Fruit fly (Drosophila melanogaster) whole organism, embryonic: ENCODE results near the gene Syx13.

Experiments used
- ATbp ChIP-seq: fragments of 200-800 bp; sonication (Bioruptor generic); optimal IDR thresholded peaks from 2 replicates; lab custom pipeline; 2017; ENCODE audit warnings: missing biosample characterization, mild to moderate bottlenecking, missing genetic modification characterization, missing genetic modification reagents
- Ada2b ChIP-seq: fragments of 200-800 bp; sonication (Bioruptor generic); IDR thresholded peaks from 2 replicates; pipeline ENCODE4 v1.3.6; 2022; ENCODE audit warnings: missing biosample characterization, missing genetic modification characterization
- CG10267 ChIP-seq: fragments of 200-800 bp; sonication (Bioruptor generic); optimal IDR thresholded peaks from 2 replicates; lab custom pipeline; 2018; ENCODE audit warnings: missing biosample characterization, mild to moderate bottlenecking, missing genetic modification characterization, moderate library complexity
- CG12769 ChIP-seq: fragments of 200-800 bp; sonication (Bioruptor generic); optimal IDR thresholded peaks from 2 replicates; lab custom pipeline; 2019; ENCODE audit warnings: missing biosample characterization, mild to moderate bottlenecking, missing genetic modification characterization, moderate library complexity
- CG13287 ChIP-seq: fragments of 200-800 bp; sonication (Bioruptor generic); IDR thresholded peaks from 2 replicates; pipeline ENCODE4 v1.3.6; 2022; ENCODE audit warnings: missing biosample characterization, missing genetic modification characterization; ENCODE audit not compliant: partially characterized antibody
- CG13775 ChIP-seq: fragments of 200-800 bp; sonication (Bioruptor generic); optimal IDR thresholded peaks from 3 replicates; lab custom pipeline; 2017; ENCODE audit warnings: missing biosample characterization, mild to moderate bottlenecking, missing genetic modification characterization
- CG14441 ChIP-seq: fragments of 200-800 bp; sonication (Bioruptor generic); IDR thresholded peaks from 2 replicates; pipeline ENCODE4 v1.3.6; 2022; ENCODE audit warnings: missing biosample characterization, missing genetic modification characterization
- CG14710 ChIP-seq: fragments of 200-800 bp; sonication (Bioruptor generic); optimal IDR thresholded peaks from 3 replicates; lab custom pipeline; 2019; ENCODE audit warnings: missing biosample characterization, mild to moderate bottlenecking, missing genetic modification characterization, moderate library complexity
- CG16779 ChIP-seq: fragments of 200-800 bp; sonication (Bioruptor generic); IDR thresholded peaks from 2 replicates; pipeline ENCODE4 v1.3.6; 2022; ENCODE audit warnings: missing biosample characterization, missing genetic modification characterization
- CG16813 ChIP-seq: fragments of 200-800 bp; sonication (Bioruptor generic); IDR thresholded peaks from 3 replicates; pipeline ENCODE4 v1.3.6; 2022; ENCODE audit warnings: missing biosample characterization, missing genetic modification characterization; ENCODE audit not compliant: partially characterized antibody
- CG17829 ChIP-seq: fragments of 200-800 bp; optimal IDR thresholded peaks from 2 replicates; lab custom pipeline; 2019; ENCODE audit warnings: missing biosample characterization, mild to moderate bottlenecking, missing genetic modification characterization, moderate library complexity
- CG18599 ChIP-seq: fragments of 200-800 bp; sonication (Bioruptor generic); optimal IDR thresholded peaks from 3 replicates; lab custom pipeline; 2017; ENCODE audit warnings: missing biosample characterization, missing genetic modification characterization, mild to moderate bottlenecking, moderate library complexity, missing genetic modification reagents
- CG2875 ChIP-seq: fragments of 200-800 bp; sonication (Bioruptor generic); optimal IDR thresholded peaks from 2 replicates; lab custom pipeline; 2017; ENCODE audit warnings: missing biosample characterization, mild to moderate bottlenecking, missing genetic modification characterization, missing genetic modification reagents
- CG32767 ChIP-seq: fragments of 200-800 bp; sonication (Bioruptor generic); IDR thresholded peaks from 2 replicates; pipeline ENCODE4 v1.3.6; 2022; ENCODE audit warnings: missing biosample characterization, missing genetic modification characterization
- CG4282 ChIP-seq: fragments of 200-800 bp; sonication (Bioruptor generic); optimal IDR thresholded peaks from 2 replicates; lab custom pipeline; 2016; ENCODE audit warnings: missing biosample characterization, missing genetic modification characterization
- CG4328 ChIP-seq: fragments of 200-800 bp; sonication (Bioruptor generic); optimal IDR thresholded peaks from 3 replicates; lab custom pipeline; 2017; ENCODE audit warnings: missing biosample characterization, missing genetic modification reagents, missing genetic modification characterization
- CG4424 ChIP-seq: fragments of 200-800 bp; sonication (Bioruptor generic); optimal IDR thresholded peaks from 3 replicates; lab custom pipeline; 2016; ENCODE audit warnings: missing biosample characterization, missing genetic modification characterization
- CG4707 ChIP-seq: fragments of 200-800 bp; sonication (Bioruptor generic); optimal IDR thresholded peaks from 2 replicates; lab custom pipeline; 2018; ENCODE audit warnings: missing biosample characterization, mild to moderate bottlenecking, missing genetic modification characterization, moderate library complexity
- CG7745 ChIP-seq: fragments of 200-800 bp; sonication (Bioruptor generic); optimal IDR thresholded peaks from 2 replicates; lab custom pipeline; 2018; ENCODE audit warnings: missing biosample characterization, mild to moderate bottlenecking, missing genetic modification characterization, moderate library complexity
- CG8924 ChIP-seq: fragments of 200-800 bp; optimal IDR thresholded peaks from 3 replicates; lab custom pipeline; 2019; ENCODE audit warnings: missing biosample characterization, mild to moderate bottlenecking, missing genetic modification characterization, moderate library complexity
- CG9727 ChIP-seq: fragments of 200-800 bp; sonication (Bioruptor generic); optimal IDR thresholded peaks from 3 replicates; lab custom pipeline; 2017; ENCODE audit warnings: missing biosample characterization, mild to moderate bottlenecking, missing genetic modification characterization
- D ChIP-seq, 2 experiments: fragments of 200-800 bp in 1 of 2; fragments of >200 bp in 1 of 2; sonication (Bioruptor generic) in 1 of 2; optimal IDR thresholded peaks; 2 replicates in 1 of 2; 3 replicates in 1 of 2; lab custom pipeline; 2017; ENCODE audit warnings: mild to moderate bottlenecking in 1 of 2, missing biosample characterization in 1 of 2, missing genetic modification characterization in 1 of 2, missing genetic modification reagents in 1 of 2
- Dp ChIP-seq: fragments of 200-800 bp; sonication (Bioruptor generic); optimal IDR thresholded peaks from 2 replicates; lab custom pipeline; 2018; ENCODE audit warnings: missing biosample characterization, mild to moderate bottlenecking, missing genetic modification characterization, moderate library complexity
- E2f2 ChIP-seq: fragments of 200-800 bp; sonication (Bioruptor generic); IDR thresholded peaks from 2 replicates; pipeline ENCODE4 v1.3.6; 2022; ENCODE audit warnings: missing biosample characterization, missing genetic modification characterization
- Hmx ChIP-seq: fragments of 200-800 bp; sonication (Bioruptor generic); optimal IDR thresholded peaks from 2 replicates; lab custom pipeline; 2016; ENCODE audit warnings: missing biosample characterization, missing genetic modification characterization
- Kr ChIP-seq: fragments of 200-800 bp; sonication (Bioruptor generic); optimal IDR thresholded peaks from 2 replicates; lab custom pipeline; 2017; ENCODE audit warnings: missing biosample characterization, mild to moderate bottlenecking, missing genetic modification characterization
- Lhr ChIP-seq: fragments of 200-800 bp; sonication (Bioruptor generic); optimal IDR thresholded peaks from 3 replicates; lab custom pipeline; 2017; ENCODE audit warnings: mild to moderate bottlenecking, missing biosample characterization, missing genetic modification reagents, missing genetic modification characterization
- MBD-R2 ChIP-seq: fragments of 200-800 bp; sonication (Bioruptor generic); IDR thresholded peaks from 2 replicates; pipeline ENCODE4 v1.3.6; 2022; ENCODE audit warnings: missing biosample characterization, missing genetic modification characterization
- Sry-δ ChIP-seq: fragments of 200-800 bp; sonication (Bioruptor generic); optimal IDR thresholded peaks from 2 replicates; lab custom pipeline; 2016; ENCODE audit warnings: missing biosample characterization, missing genetic modification characterization
- bab2 ChIP-seq: fragments of 200-800 bp; sonication (Bioruptor generic); optimal IDR thresholded peaks from 2 replicates; lab custom pipeline; 2016; ENCODE audit warnings: missing biosample characterization, missing genetic modification characterization
- bbx ChIP-seq: fragments of 200-800 bp; sonication (Bioruptor generic); IDR thresholded peaks from 2 replicates; pipeline ENCODE4 v1.3.6; 2022; ENCODE audit warnings: missing biosample characterization, missing genetic modification characterization; ENCODE audit not compliant: partially characterized antibody
- chm ChIP-seq: fragments of 200-800 bp; sonication (Bioruptor generic); IDR thresholded peaks from 2 replicates; pipeline ENCODE4 v1.3.6; 2022; ENCODE audit warnings: missing biosample characterization, missing genetic modification characterization
- crol ChIP-seq: fragments of 200-800 bp; sonication (Bioruptor generic); IDR thresholded peaks from 2 replicates; pipeline ENCODE4 v1.3.6; 2022; ENCODE audit warnings: missing biosample characterization, missing genetic modification characterization
- dm ChIP-seq: fragments of 200-800 bp; sonication (Bioruptor generic); optimal IDR thresholded peaks from 3 replicates; lab custom pipeline; 2016; ENCODE audit warnings: missing biosample characterization, missing genetic modification characterization
- eve ChIP-seq, 2 experiments: fragments of >200 bp; optimal IDR thresholded peaks; 2 replicates each; lab custom pipeline; 2017; ENCODE audit warnings: missing biosample characterization in 2 of 2, missing genetic modification characterization in 2 of 2
- fd64A ChIP-seq: fragments of 200-800 bp; sonication (Bioruptor generic); optimal IDR thresholded peaks from 3 replicates; lab custom pipeline; 2018; ENCODE audit warnings: missing biosample characterization, mild to moderate bottlenecking, missing genetic modification characterization
- gem ChIP-seq: fragments of 200-800 bp; sonication (Bioruptor generic); optimal IDR thresholded peaks from 2 replicates; lab custom pipeline; 2019; ENCODE audit warnings: missing biosample characterization, mild to moderate bottlenecking, missing genetic modification characterization, moderate library complexity
- grau ChIP-seq: fragments of 200-800 bp; optimal IDR thresholded peaks from 3 replicates; lab custom pipeline; 2019; ENCODE audit warnings: missing biosample characterization, mild to moderate bottlenecking, missing genetic modification characterization, moderate library complexity
- gsb-n ChIP-seq: fragments of 200-800 bp; sonication (Bioruptor generic); optimal IDR thresholded peaks from 3 replicates; lab custom pipeline; 2018; ENCODE audit warnings: missing biosample characterization, mild to moderate bottlenecking, missing genetic modification characterization
- inv ChIP-seq: fragments of 200-800 bp; sonication (Bioruptor generic); IDR thresholded peaks from 2 replicates; pipeline ENCODE4 v1.3.6; 2022; ENCODE audit warnings: missing biosample characterization, missing genetic modification characterization; ENCODE audit not compliant: partially characterized antibody
- nmo ChIP-seq: fragments of 200-800 bp; sonication (Bioruptor generic); optimal IDR thresholded peaks from 2 replicates; lab custom pipeline; 2018; ENCODE audit warnings: missing biosample characterization, mild to moderate bottlenecking, missing genetic modification characterization, moderate library complexity
- onecut ChIP-seq: fragments of 200-800 bp; sonication (Bioruptor generic); IDR thresholded peaks from 2 replicates; pipeline ENCODE4 v1.3.6; 2022; ENCODE audit warnings: missing biosample characterization, missing genetic modification characterization
- pita ChIP-seq: fragments of 200-800 bp; sonication (Bioruptor generic); optimal IDR thresholded peaks from 2 replicates; lab custom pipeline; 2017; ENCODE audit warnings: missing biosample characterization, mild to moderate bottlenecking, missing genetic modification characterization
- row ChIP-seq: fragments of 200-800 bp; sonication (Bioruptor generic); IDR thresholded peaks from 3 replicates; pipeline ENCODE4 v1.3.6; 2022; ENCODE audit warnings: missing biosample characterization, missing genetic modification characterization
- sens-2 ChIP-seq: fragments of 200-800 bp; sonication (Bioruptor generic); IDR thresholded peaks from 2 replicates; pipeline ENCODE4 v1.3.6; 2022; ENCODE audit warnings: missing biosample characterization, missing genetic modification characterization
- sna ChIP-seq: fragments of 200-800 bp; sonication (Bioruptor generic); IDR thresholded peaks from 2 replicates; pipeline ENCODE4 v1.3.6; 2022; ENCODE audit warnings: missing biosample characterization, missing genetic modification characterization; ENCODE audit not compliant: partially characterized antibody
- zfh1 ChIP-seq: fragments of 200-800 bp; sonication (Bioruptor generic); IDR thresholded peaks from 3 replicates; pipeline ENCODE4 v1.3.6; 2022; ENCODE audit warnings: missing biosample characterization, missing genetic modification characterization

Syx13 gene

dm6 chr3L:13032085-13032914 lies 11.9 kb upstream of the Syx13 start (continued):
- TF ChIP-seq onecut, result 0 out of 2 replicates have a peak, but pooled peaks have one; percentile 24
- no peak for TF ChIP-seq Ada2b (GFP tag; lab: Robert Waterston, UW)
- peak; percentile 41; the same call in 1 of the 2 replicates for TF ChIP-seq CG13287 (GFP tag; lab: Robert Waterston, UW)
- TF ChIP-seq bab2 (GFP tag; lab: Kevin White, UChicago), result no peak
- peak; percentile 21 for TF ChIP-seq CG12769
- TF ChIP-seq CG18599, result no peak
- peak; percentile 43 for TF ChIP-seq D (optimal IDR thresholded peaks at IDR 0.05; lab: Kevin White, UChicago)
- TF ChIP-seq D (GFP tag; optimal IDR thresholded peaks at IDR 0.05; lab: Kevin White, UChicago), result no peak
- peak; percentile 60; the same call in 2 of the 3 replicates for TF ChIP-seq CG16813
- no peak for TF ChIP-seq sna (GFP tag; lab: Robert Waterston, UW)
- peak; percentile 59 for TF ChIP-seq CG4707
- peak; percentile 13 for TF ChIP-seq dm
- peak; percentile 27 for TF ChIP-seq CG13775 (GFP tag; lab: Kevin White, UChicago)
- no peak for TF ChIP-seq CG4282 (GFP tag; lab: Kevin White, UChicago)
- peak; percentile 40 for TF ChIP-seq grau (tag; lab: Kevin White, UChicago)
- TF ChIP-seq MBD-R2 (GFP tag; lab: Robert Waterston, UW), result no peak
- TF ChIP-seq fd64A, result peak; percentile 67
- TF ChIP-seq pita (GFP tag; lab: Kevin White, UChicago), result no peak
- peak; percentile 54 for TF ChIP-seq row (GFP tag; lab: Robert Waterston, UW)
- peak; percentile 4 for TF ChIP-seq Lhr (GFP tag; lab: Kevin White, UChicago)
- no peak for TF ChIP-seq inv (GFP tag; lab: Robert Waterston, UW)
- TF ChIP-seq CG2875, result peak; percentile 2
- no peak for TF ChIP-seq CG16779 (GFP tag; lab: Robert Waterston, UW)
- peak; percentile 69 for TF ChIP-seq CG7745 (tag; lab: Kevin White, UChicago)
- TF ChIP-seq eve (GFP tag; optimal IDR thresholded peaks at IDR 0.05; lab: Kevin White, UChicago), result no peak
- TF ChIP-seq ATbp (GFP tag; lab: Kevin White, UChicago), result peak; percentile 32
- no peak for TF ChIP-seq Kr (GFP tag; lab: Kevin White, UChicago)
- TF ChIP-seq CG8924, result peak; percentile 18
- TF ChIP-seq CG4328, result no peak
- TF ChIP-seq gsb-n (tag; lab: Kevin White, UChicago), result peak; percentile 68
- no peak for TF ChIP-seq Dp (GFP tag; lab: Kevin White, UChicago)
- TF ChIP-seq Hmx (GFP tag; lab: Kevin White, UChicago), result no peak
- TF ChIP-seq sens-2, result 0 out of 2 replicates have a peak, but pooled peaks have one; percentile 29
- TF ChIP-seq bbx (GFP tag; lab: Robert Waterston, UW), result 0 out of 2 replicates have a peak, but pooled peaks have one; percentile 26
- no peak for TF ChIP-seq E2f2 (GFP tag; lab: Robert Waterston, UW)
- TF ChIP-seq CG14441 (GFP tag; lab: Robert Waterston, UW), result no peak
- peak; percentile 35 for TF ChIP-seq CG17829
- TF ChIP-seq zfh1 (GFP tag; lab: Robert Waterston, UW), result no peak
- TF ChIP-seq CG9727 (GFP tag; lab: Kevin White, UChicago), result peak; percentile 60
- TF ChIP-seq CG10267, result peak; percentile 37
- TF ChIP-seq Sry-δ (GFP tag; lab: Kevin White, UChicago), result peak; percentile 23
- peak; percentile 49 for TF ChIP-seq CG14710
- TF ChIP-seq crol (GFP tag; lab: Robert Waterston, UW), result peak; percentile 24; the same call in 1 of the 2 replicates
- no peak for TF ChIP-seq CG32767
- TF ChIP-seq nmo (GFP tag; lab: Kevin White, UChicago), result peak; percentile 30
- peak; percentile 22 for TF ChIP-seq CG4424 (GFP tag; lab: Kevin White, UChicago)
- TF ChIP-seq gem (tag; lab: Kevin White, UChicago), result peak; percentile 56
- TF ChIP-seq chm (GFP tag; lab: Robert Waterston, UW), result peak; percentile 45; the same call in 1 of the 2 replicates
